Fruit fly (Drosophila melanogaster) whole organism, larva: Measurements from ENCODE around the gene CG16978.

Experiments
- noc ChIP-seq: fragments of 200-800 bp; sonication (Bioruptor generic); optimal IDR thresholded peaks from 3 replicates; lab custom pipeline; 2019; ENCODE audit warnings: missing biosample characterization, mild to moderate bottlenecking, missing genetic modification characterization, moderate library complexity

CG16978 gene

dm6 chr2L:13143522-13143921 is at the start of gene CG16978:
Gene CG16978, minus strand, starts transcription at chr2L:13143622.
- TF ChIP-seq noc (tag; lab: Kevin White, UChicago): no peak

- TF ChIP-seq noc (tag; lab: Kevin White, UChicago): no peak
Observed at dm6 chr2L:13191894-13192293, 48.5 kb upstream of the CG16978 start, which contains the start of the genes CG16974 and Edem2. Gene CG16974, minus strand, starts transcription at chr2L:13191979. Gene Edem2, plus strand, starts transcription at chr2L:13192201.

DNA sequence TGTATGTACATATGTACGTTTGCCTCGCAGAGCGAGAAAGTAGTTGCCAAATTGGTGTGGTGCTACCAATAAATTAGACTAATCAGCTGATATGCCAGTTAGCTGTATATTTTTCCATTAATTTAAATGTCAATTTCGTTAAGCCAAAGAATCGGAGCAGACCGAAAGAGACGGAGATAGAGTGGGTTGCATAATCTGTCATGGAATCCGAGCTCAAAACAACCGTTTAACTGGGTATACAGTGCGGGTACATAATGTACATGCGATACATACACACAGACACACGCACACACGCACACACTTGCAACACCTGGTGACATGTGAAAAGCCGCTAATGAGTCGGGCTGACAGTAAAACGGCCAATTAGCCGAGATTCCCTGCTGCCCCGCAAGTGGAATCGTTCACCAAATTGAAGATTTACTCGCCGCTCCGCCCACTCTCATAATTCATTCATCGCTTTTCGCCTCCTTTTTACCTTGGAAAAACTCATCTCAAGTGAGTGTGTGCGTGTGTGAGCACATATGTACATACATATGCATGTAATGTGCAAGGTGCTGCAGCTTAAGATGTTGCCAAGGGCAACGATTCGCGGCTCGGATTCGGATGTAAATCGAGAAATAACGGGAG is 47.7 kb upstream of the CG16978 start:
- no peak for TF ChIP-seq noc (tag; lab: Kevin White, UChicago)

dm6 chr2L:13190534-13190933 is 47.1 kb upstream of the CG16978 start:
- TF ChIP-seq noc (tag; lab: Kevin White, UChicago): peak; percentile 93

DNA sequence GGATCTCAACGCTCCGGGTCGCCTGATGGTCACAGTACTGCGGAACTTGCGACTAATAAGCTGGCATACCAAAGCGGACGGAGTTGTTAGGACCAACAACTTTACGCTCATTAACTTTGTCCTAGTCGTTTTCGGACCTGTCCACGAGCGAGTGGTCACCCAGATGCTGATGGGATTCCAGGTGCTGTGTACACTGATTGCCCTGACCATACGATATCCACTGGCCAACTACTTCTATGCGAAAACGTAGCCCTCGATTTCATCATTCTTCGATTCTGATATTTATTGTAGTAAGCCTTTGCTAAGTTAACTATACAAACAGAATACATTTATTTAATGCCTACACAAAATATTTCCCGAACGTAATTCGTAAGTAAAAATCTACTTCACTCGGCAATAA is 39.7 kb upstream of the CG16978 start, which contains the start of gene Rsph1:
TSS of gene Rsph1 (plus strand) at position 301 of the 400 bp plus-strand sequence.
- TF ChIP-seq noc (tag; lab: Kevin White, UChicago): no peak

DNA sequence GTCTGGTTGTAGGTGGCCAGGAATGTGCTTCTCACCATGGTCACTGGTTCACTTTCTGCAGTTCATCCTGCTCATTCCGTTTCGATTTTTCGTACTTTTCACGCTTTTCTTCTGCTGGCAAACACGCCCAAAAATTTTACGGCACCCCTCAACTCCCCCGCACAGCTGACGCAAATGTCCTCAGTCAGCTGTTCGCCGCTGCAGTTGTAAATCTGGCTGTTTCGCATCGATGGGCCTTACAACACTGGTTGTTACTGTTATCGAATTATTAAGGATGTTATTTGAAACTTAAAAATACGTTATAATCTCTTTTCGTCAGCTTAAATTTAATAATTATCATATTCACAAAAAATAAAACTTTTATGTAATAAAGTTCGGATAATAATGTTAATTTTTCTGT is 39.0 kb upstream of the CG16978 start, which contains the start of gene Mgat3:
TSS of gene Mgat3 (minus strand) at position 182 of the 400 bp plus-strand sequence.
- no peak for TF ChIP-seq noc (tag; lab: Kevin White, UChicago)

- no peak for TF ChIP-seq noc (tag; lab: Kevin White, UChicago)
Observed at dm6 chr2L:13179095-13179494, 35.7 kb upstream of the CG16978 start, which contains the start of gene Alg7. Gene Alg7, plus strand, starts transcription at chr2L:13179247.

dm6 chr2L:13176701-13177249 is 33.4 kb upstream of the CG16978 start, which contains the start of the genes Sfmbt and CG5439:
Gene Sfmbt, minus strand, starts transcription at chr2L:13176785.
Gene CG5439, plus strand, starts transcription at chr2L:13177150.
- TF ChIP-seq noc (tag; lab: Kevin White, UChicago): no peak

DNA sequence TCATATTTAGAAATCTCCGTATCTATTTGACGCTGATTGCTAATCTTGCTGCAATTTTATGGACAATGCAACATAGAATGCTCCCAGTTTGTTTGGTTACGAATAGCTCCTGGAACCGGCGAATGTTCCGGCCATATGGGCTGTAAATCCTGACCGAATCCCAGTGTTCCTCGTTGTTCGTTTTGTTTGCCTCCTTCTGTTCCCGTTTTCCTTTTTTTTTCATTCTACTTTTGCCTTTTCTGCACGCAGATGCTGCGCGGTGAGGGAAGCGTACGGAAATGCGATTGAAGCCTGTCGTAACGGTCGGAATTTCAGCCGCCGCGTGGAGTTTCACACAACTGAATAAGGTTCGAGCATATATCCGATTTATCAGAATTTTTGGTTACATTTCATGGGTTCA is 32.7 kb upstream of the CG16978 start, which contains the start of gene CG43925:
TSS of gene CG43925 (plus strand) at position 301 of the 400 bp plus-strand sequence.
- TF ChIP-seq noc (tag; lab: Kevin White, UChicago): no peak

DNA sequence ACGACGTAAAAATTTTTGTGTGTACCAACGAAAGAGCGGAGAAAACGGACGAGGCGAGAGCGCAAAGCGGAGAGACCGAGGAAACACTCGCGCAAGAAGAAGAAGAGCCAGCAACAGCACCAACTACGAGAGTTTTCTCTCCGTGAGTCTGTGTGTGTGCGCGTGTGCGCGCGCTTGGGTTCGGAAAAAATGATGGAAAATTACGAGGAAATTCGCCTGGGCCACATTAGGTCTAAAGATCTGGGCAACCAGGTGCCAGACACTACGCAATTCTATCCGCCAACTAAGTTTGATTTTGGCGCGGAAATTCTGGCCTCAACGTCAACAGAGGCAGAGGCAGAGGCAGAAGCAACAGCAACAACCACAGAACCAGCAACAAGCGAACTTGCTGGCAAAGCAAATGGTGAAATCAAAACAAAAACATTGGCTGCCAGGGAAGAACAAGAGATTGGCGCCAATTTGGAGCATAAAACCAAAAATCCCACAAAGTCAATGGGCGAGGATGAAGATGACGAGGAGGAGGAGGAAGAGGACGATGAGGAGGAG is 22.5 kb upstream of the CG16978 start, which contains the start of gene DnaJ-H:
TSS of gene DnaJ-H (minus strand) at position 271 of the 546 bp plus-strand sequence.
- no peak for TF ChIP-seq noc (tag; lab: Kevin White, UChicago)

DNA sequence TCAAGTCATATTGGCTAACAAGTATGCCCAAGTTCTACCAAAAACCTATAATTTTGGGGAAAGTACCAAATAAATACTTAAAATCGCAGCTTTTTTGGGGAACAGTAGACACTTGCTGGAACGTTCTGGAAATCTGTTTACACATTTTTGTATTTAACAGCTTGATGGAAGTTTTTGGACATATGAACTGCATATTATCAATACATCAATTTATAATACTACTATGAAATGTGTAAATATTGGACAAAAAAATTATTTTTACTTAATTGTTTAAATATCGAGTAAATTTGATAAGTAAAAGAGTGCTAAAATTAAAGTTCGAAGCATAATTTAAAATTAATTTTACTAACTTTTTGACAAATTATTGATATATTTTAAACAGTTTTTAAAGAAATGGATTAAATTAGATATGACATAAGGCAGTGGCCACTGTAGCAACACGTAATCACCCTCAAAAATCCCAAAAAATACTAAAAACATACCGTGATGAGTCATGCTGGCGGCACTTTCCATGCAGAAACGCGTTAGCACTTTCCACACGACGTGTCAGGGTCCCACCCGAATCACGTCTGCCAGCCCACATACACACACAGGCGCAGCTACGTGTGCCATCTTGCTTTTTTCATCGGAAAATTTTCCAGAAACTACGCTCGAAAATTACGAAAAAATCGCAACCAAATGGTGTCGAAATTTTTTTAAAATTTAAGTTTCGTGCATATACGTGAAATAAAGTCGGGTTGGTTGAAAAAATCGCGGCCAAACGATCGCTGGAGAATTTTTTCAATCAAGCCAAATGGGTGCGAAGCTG is 21.8 kb upstream of the CG16978 start, which contains the start of gene Sirt1:
TSS of gene Sirt1 (plus strand) at position 571 of the 808 bp plus-strand sequence.
- TF ChIP-seq noc (tag; lab: Kevin White, UChicago): peak; percentile 89

DNA sequence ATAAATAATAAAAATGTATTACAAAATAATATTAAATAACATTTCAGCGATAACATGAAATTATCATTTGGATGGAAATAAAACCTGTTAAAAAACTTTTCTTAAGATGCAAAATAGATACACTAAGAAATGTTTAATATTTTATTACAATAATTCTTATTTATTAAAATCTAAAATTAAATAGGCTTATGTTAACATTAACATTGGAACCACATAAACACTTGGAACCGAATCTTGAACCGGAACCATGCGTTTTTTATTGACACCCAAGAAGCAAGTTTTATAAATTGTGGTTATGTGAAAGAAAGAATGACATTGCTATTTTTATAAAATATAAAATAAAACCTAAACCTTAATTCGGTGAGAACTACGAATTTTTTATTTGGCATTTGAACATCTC is 16.8 kb upstream of the CG16978 start, which contains the start of gene kmg:
TSS of gene kmg (plus strand) at position 301 of the 400 bp plus-strand sequence.
- TF ChIP-seq noc (tag; lab: Kevin White, UChicago): no peak

DNA sequence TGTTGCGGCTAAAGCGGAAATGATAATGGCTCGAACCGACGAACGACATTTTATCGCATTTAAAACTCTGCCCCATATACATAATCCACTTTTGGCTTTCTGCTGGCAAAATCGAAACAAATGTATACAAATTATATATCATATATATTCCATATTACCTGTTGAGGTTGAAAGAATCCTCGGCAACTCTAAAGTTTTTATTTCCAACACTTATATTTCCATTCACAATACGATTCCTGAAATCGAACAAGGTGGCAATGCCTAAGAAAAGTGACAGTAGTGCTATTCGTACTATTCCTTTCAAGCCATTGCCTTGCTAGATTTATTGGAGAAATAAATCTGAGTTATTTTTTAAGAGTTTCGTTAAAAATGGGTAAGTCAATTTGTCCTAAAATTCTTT is 15.1 kb upstream of the CG16978 start, which contains the start of gene Pk34A:
TSS of gene Pk34A (plus strand) at position 301 of the 400 bp plus-strand sequence.
- no peak for TF ChIP-seq noc (tag; lab: Kevin White, UChicago)

- TF ChIP-seq noc (tag; lab: Kevin White, UChicago): no peak
Observed at dm6 chr2L:13157903-13158302, 14.5 kb upstream of the CG16978 start.

DNA sequence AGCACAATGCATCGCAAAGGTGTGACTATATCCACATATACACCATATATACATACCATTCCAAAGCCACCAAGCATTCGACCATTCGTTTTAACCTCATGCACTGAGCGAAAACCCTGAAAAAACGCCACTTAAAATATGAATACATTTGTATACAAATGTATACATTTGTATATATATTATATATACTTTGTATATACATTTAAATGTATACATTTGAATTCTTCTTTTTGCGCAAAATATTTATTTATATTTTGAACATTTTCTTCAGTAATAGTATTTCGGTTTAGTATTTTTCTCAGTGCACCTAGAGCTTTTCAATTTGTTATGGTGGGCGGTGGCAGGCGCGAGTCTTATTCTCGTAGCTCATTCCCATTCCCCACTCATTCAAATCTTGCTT is 12.9 kb upstream of the CG16978 start:
- no peak for TF ChIP-seq noc (tag; lab: Kevin White, UChicago)
